Worm (Caenorhabditis elegans) whole organism, young adult: ENCODE results near the gene best-22.

Experiments used
- B0336.3 ChIP-seq: fragments of 200-800 bp; sonication (Bioruptor generic); IDR thresholded peaks from 2 replicates; pipeline ENCODE4 v1.3.6; 2022; ENCODE audit warnings: missing genetic modification characterization, missing compliant biosample characterization
- C06A6.2 ChIP-seq: fragments of 200-800 bp; sonication (Bioruptor generic); conservative IDR thresholded peaks from 2 replicates; pipeline ENCODE4 v1.3.6; 2022; ENCODE audit warnings: missing genetic modification characterization, missing compliant biosample characterization
- D2030.7 ChIP-seq: fragments of 200-800 bp; sonication (Bioruptor generic); IDR thresholded peaks from 2 replicates; pipeline ENCODE4 v1.3.6; 2022; ENCODE audit warnings: missing genetic modification reagents, missing genetic modification characterization, missing compliant biosample characterization
- F37B4.10 ChIP-seq: fragments of 200-800 bp; sonication (Bioruptor generic); IDR thresholded peaks from 2 replicates; pipeline ENCODE4 v1.3.6; 2022; ENCODE audit warnings: missing genetic modification characterization, missing compliant biosample characterization
- F55B11.4 ChIP-seq: sonication (generic microtip); optimal IDR thresholded peaks from 2 replicates; lab custom pipeline; 2016; ENCODE audit warnings: missing compliant biosample characterization, missing genetic modification characterization, borderline replicate concordance; ENCODE audit not compliant: insufficient read depth
- F57A8.1 ChIP-seq: fragments of 200-800 bp; sonication (Bioruptor generic); optimal IDR thresholded peaks from 2 replicates; lab custom pipeline; 2018; ENCODE audit warnings: mild to moderate bottlenecking, missing genetic modification characterization, moderate library complexity, missing compliant biosample characterization
- F57C9.4 ChIP-seq: sonication (generic microtip); optimal IDR thresholded peaks from 2 replicates; lab custom pipeline; 2017; ENCODE audit warnings: mild to moderate bottlenecking, missing genetic modification characterization, missing compliant biosample characterization
- K12H6.12 ChIP-seq: fragments of 200-800 bp; sonication (Bioruptor generic); optimal IDR thresholded peaks from 2 replicates; lab custom pipeline; 2018; ENCODE audit warnings: mild to moderate bottlenecking, missing genetic modification characterization, missing compliant biosample characterization
- T07F8.4 ChIP-seq: sonication (generic microtip); optimal IDR thresholded peaks from 2 replicates; lab custom pipeline; 2016; ENCODE audit warnings: mild to moderate bottlenecking, missing genetic modification characterization, moderate library complexity, missing compliant biosample characterization
- T26A5.8 ChIP-seq: sonication (generic microtip); optimal IDR thresholded peaks from 2 replicates; lab custom pipeline; 2016; ENCODE audit warnings: missing genetic modification characterization, missing compliant biosample characterization
- Y95B8A.8 ChIP-seq: fragments of 200-800 bp; sonication (Bioruptor generic); IDR thresholded peaks from 2 replicates; pipeline ENCODE4 v1.3.6; 2022; ENCODE audit warnings: missing genetic modification reagents, missing genetic modification characterization, missing compliant biosample characterization
- ZK185.1 ChIP-seq: sonication (generic microtip); optimal IDR thresholded peaks from 2 replicates; lab custom pipeline; 2016; ENCODE audit warnings: mild to moderate bottlenecking, missing genetic modification characterization, missing compliant biosample characterization; ENCODE audit not compliant: poor library complexity, severe bottlenecking
- akir-1 ChIP-seq: fragments of 200-800 bp; sonication (Bioruptor generic); optimal IDR thresholded peaks from 2 replicates; lab custom pipeline; 2018; ENCODE audit warnings: mild to moderate bottlenecking, missing genetic modification characterization, moderate library complexity, missing compliant biosample characterization
- atf-7 ChIP-seq: sonication (generic microtip); optimal IDR thresholded peaks from 2 replicates; lab custom pipeline; 2017; ENCODE audit warnings: mild to moderate bottlenecking, missing genetic modification characterization, missing compliant biosample characterization
- athp-1 ChIP-seq: sonication (generic microtip); optimal IDR thresholded peaks from 2 replicates; lab custom pipeline; 2017; ENCODE audit warnings: mild to moderate bottlenecking, missing genetic modification characterization, missing compliant biosample characterization
- attf-3 ChIP-seq: fragments of 200-800 bp; sonication (Bioruptor generic); conservative IDR thresholded peaks from 2 replicates; pipeline ENCODE4 v1.3.6; 2022; ENCODE audit warnings: missing genetic modification reagents, missing genetic modification characterization, missing compliant biosample characterization
- attf-5 ChIP-seq: fragments of 200-800 bp; sonication (Bioruptor generic); optimal IDR thresholded peaks from 2 replicates; lab custom pipeline; 2018; ENCODE audit warnings: mild to moderate bottlenecking, missing genetic modification characterization, missing compliant biosample characterization
- cebp-1 ChIP-seq, 2 experiments: fragments of 200-800 bp in 1 of 2; sonication (Bioruptor generic) in 1 of 2; sonication (generic microtip) in 1 of 2; IDR thresholded peaks in 1 of 2; optimal IDR thresholded peaks in 1 of 2; 2 replicates each; pipeline versions ENCODE4 v1.3.6 to Lab custom; 2017 to 2022; ENCODE audit warnings: missing compliant biosample characterization in 2 of 2, missing genetic modification characterization in 2 of 2, mild to moderate bottlenecking in 1 of 2, missing genetic modification reagents in 1 of 2, moderate library complexity in 1 of 2
- chd-7 ChIP-seq: sonication (generic microtip); optimal IDR thresholded peaks from 2 replicates; lab custom pipeline; 2016; ENCODE audit warnings: mild to moderate bottlenecking, missing genetic modification characterization, moderate library complexity, missing compliant biosample characterization
- die-1 ChIP-seq: sonication (generic microtip); optimal IDR thresholded peaks from 2 replicates; lab custom pipeline; 2016; ENCODE audit warnings: missing genotype, mild to moderate bottlenecking, missing genetic modification characterization, missing compliant biosample characterization
- dox-1 ChIP-seq: fragments of 200-800 bp; sonication (Bioruptor generic); IDR thresholded peaks from 2 replicates; pipeline ENCODE4 v1.3.6; 2022; ENCODE audit warnings: missing genetic modification reagents, missing genetic modification characterization, missing compliant biosample characterization
- dpl-1 ChIP-seq: fragments of 150-350 bp; optimal IDR thresholded peaks from 2 replicates; lab custom pipeline; 2014; ENCODE audit warnings: missing biosample characterization, missing genetic modification reagents, missing genetic modification characterization
- egl-18 ChIP-seq: fragments of 200-800 bp; sonication (Bioruptor generic); IDR thresholded peaks from 2 replicates; pipeline ENCODE4 v1.3.6; 2022; ENCODE audit warnings: missing genetic modification reagents, missing genetic modification characterization, missing compliant biosample characterization
- egl-44 ChIP-seq: fragments of 200-800 bp; sonication (Bioruptor generic); IDR thresholded peaks from 2 replicates; pipeline ENCODE4 v1.3.6; 2022; ENCODE audit warnings: missing genetic modification reagents, missing genetic modification characterization, missing compliant biosample characterization
- gei-17 ChIP-seq: fragments of 200-800 bp; sonication (Bioruptor generic); optimal IDR thresholded peaks from 2 replicates; lab custom pipeline; 2018; ENCODE audit warnings: mild to moderate bottlenecking, missing genetic modification characterization, missing compliant biosample characterization
- hmg-20 ChIP-seq: fragments of 200-800 bp; sonication (Bioruptor generic); IDR thresholded peaks from 2 replicates; pipeline ENCODE4 v1.3.6; 2022; ENCODE audit warnings: missing genetic modification reagents, missing genetic modification characterization, missing compliant biosample characterization
- lag-1 ChIP-seq: fragments of 200-800 bp; sonication (Bioruptor generic); IDR thresholded peaks from 2 replicates; pipeline ENCODE4 v1.3.6; 2022; ENCODE audit warnings: missing genetic modification reagents, missing genetic modification characterization, missing compliant biosample characterization
- let-526 ChIP-seq: fragments of 200-800 bp; sonication (Bioruptor generic); IDR thresholded peaks from 2 replicates; pipeline ENCODE4 v1.3.6; 2022; ENCODE audit warnings: missing genetic modification reagents, missing genetic modification characterization, missing compliant biosample characterization
- madf-10 ChIP-seq: sonication (generic microtip); optimal IDR thresholded peaks from 2 replicates; lab custom pipeline; 2016; ENCODE audit warnings: mild to moderate bottlenecking, missing genetic modification characterization, missing compliant biosample characterization
- madf-3 ChIP-seq: fragments of 200-800 bp; sonication (Bioruptor generic); IDR thresholded peaks from 2 replicates; pipeline ENCODE4 v1.3.6; 2022; ENCODE audit warnings: missing genetic modification reagents, missing genetic modification characterization, missing compliant biosample characterization
- mxl-1 ChIP-seq: sonication (generic microtip); optimal IDR thresholded peaks from 2 replicates; lab custom pipeline; 2016; ENCODE audit warnings: missing genetic modification characterization, missing compliant biosample characterization
- nfyb-1 ChIP-seq: fragments of 200-800 bp; sonication (Bioruptor generic); IDR thresholded peaks from 2 replicates; pipeline ENCODE4 v1.3.6; 2022; ENCODE audit warnings: missing genetic modification reagents, missing genetic modification characterization, missing compliant biosample characterization
- nhr-80 ChIP-seq: sonication (generic microtip); optimal IDR thresholded peaks from 2 replicates; lab custom pipeline; 2016; ENCODE audit warnings: missing genetic modification characterization, missing compliant biosample characterization
- rec-8 ChIP-seq, 2 experiments: sonication (generic microtip); optimal IDR thresholded peaks; 2 replicates each; lab custom pipeline; 2016; ENCODE audit warnings: mild to moderate bottlenecking in 2 of 2, missing genetic modification characterization in 2 of 2, missing genetic modification reagents in 2 of 2, missing genotype in 2 of 2, missing biosample characterization in 1 of 2, missing compliant biosample characterization in 1 of 2, moderate library complexity in 1 of 2
- sea-2 ChIP-seq: fragments of 200-800 bp; sonication (Bioruptor generic); IDR thresholded peaks from 2 replicates; pipeline ENCODE4 v1.3.6; 2022; ENCODE audit warnings: missing genetic modification characterization, missing compliant biosample characterization
- snpc-1.1 ChIP-seq: sonication (generic microtip); optimal IDR thresholded peaks from 2 replicates; lab custom pipeline; 2017; ENCODE audit warnings: missing genetic modification characterization, mild to moderate bottlenecking, missing compliant biosample characterization, antibody characterized with exemption, moderate library complexity, missing genotype, missing genetic modification reagents; ENCODE audit not compliant: insufficient read depth
- unc-130 ChIP-seq: sonication (generic microtip); optimal IDR thresholded peaks from 2 replicates; lab custom pipeline; 2016; ENCODE audit warnings: missing genetic modification reagents, missing genetic modification characterization, missing compliant biosample characterization
- ztf-22 ChIP-seq: fragments of 200-800 bp; sonication (Bioruptor generic); optimal IDR thresholded peaks from 2 replicates; lab custom pipeline; 2018; ENCODE audit warnings: mild to moderate bottlenecking, missing genetic modification characterization, moderate library complexity, missing compliant biosample characterization

Gene best-22

ce11 chrIV:12376021-12376420, 26.3 kb downstream of the best-22 start, which contains the start of gene atz-1:
Gene atz-1 (minus strand): TSS chrIV:12376121.
- TF ChIP-seq dpl-1 (GFP tag; lab: Kevin White, UChicago) (no peak), egl-18 (GFP tag; lab: Robert Waterston, UW) (no peak), F55B11.4 (tag; lab: Kevin White, UChicago) (no peak), rec-8 (tag; optimal IDR thresholded peaks at IDR 0.05; lab: Kevin White, UChicago) (no peak), D2030.7 (GFP tag; lab: Robert Waterston, UW) (no peak), Y95B8A.8 (GFP tag; lab: Robert Waterston, UW) (no peak)

ce11 chrIV:12378919-12379318, 29.2 kb downstream of the best-22 start:
- no peak for TF ChIP-seq akir-1 (GFP tag; lab: Kevin White, UChicago)
- peak; percentile 67 for TF ChIP-seq nhr-80 (tag; lab: Kevin White, UChicago)

- TF ChIP-seq athp-1 (tag; lab: Kevin White, UChicago) (no peak), attf-5 (GFP tag; lab: Kevin White, UChicago) (no peak), egl-44 (no peak), chd-7 (tag; lab: Kevin White, UChicago) (no peak), F55B11.4 (tag; lab: Kevin White, UChicago) (no peak), dpl-1 (GFP tag; lab: Kevin White, UChicago) (no peak), K12H6.12 (tag; lab: Kevin White, UChicago) (no peak), madf-10 (tag; lab: Kevin White, UChicago) (no peak), sea-2 (GFP tag; lab: Robert Waterston, UW) (no peak), T07F8.4 (tag; lab: Kevin White, UChicago) (no peak), F37B4.10 (GFP tag; lab: Robert Waterston, UW) (no peak)
Observed at ce11 chrIV:12379784-12380183, 30.0 kb downstream of the best-22 start, which contains the start of gene thn-1. Gene thn-1 (plus strand): TSS chrIV:12380084.

DNA sequence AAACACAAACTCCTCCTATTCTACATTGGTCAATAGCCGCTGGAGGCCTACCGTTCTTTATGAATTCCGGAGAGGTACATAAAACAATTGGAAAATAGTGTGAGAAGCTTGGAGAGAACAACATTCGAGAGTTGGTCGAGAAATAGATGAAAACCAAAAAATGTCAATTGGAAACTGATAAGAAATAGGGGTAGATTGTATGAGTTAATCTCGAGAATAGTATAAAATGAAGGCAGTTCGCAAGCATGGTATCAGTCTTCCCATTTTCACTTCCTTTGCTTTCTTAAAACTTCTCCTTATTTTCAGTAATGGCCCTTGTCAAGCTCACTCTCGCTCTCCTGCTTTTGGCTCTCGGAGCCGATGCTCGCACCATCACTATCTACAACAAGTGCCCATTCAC, 33.1 kb downstream of the best-22 start, which contains the start of gene thn-2:
Gene thn-2, plus strand, starts transcription at position 307 of the 400 bp plus-strand sequence.
- TF ChIP-seq madf-3 (GFP tag; lab: Robert Waterston, UW) (no peak), dox-1 (peak; percentile 25; the same call in 1 of the 2 replicates), nhr-80 (tag; lab: Kevin White, UChicago) (peak; percentile 71), attf-3 (GFP tag; lab: Robert Waterston, UW) (no peak)

- TF ChIP-seq nfyb-1 (GFP tag; lab: Robert Waterston, UW) = no peak
- TF ChIP-seq C06A6.2 (GFP tag; lab: Robert Waterston, UW) = no peak
- TF ChIP-seq egl-18 (GFP tag; lab: Robert Waterston, UW) = no peak
- no peak for TF ChIP-seq die-1 (tag; lab: Kevin White, UChicago)
- TF ChIP-seq ZK185.1 (tag; lab: Kevin White, UChicago) = no peak
- no peak for TF ChIP-seq mxl-1 (tag; lab: Kevin White, UChicago)
- no peak for TF ChIP-seq ztf-22 (GFP tag; lab: Kevin White, UChicago)
- TF ChIP-seq hmg-20 (GFP tag; lab: Robert Waterston, UW) = no peak
- TF ChIP-seq lag-1 = no peak
- no peak for TF ChIP-seq atf-7 (tag; lab: Kevin White, UChicago)
- no peak for TF ChIP-seq F57C9.4 (tag; lab: Kevin White, UChicago)
- TF ChIP-seq snpc-1.1 = no peak
- TF ChIP-seq gei-17 (GFP tag; lab: Kevin White, UChicago) = no peak
- no peak for TF ChIP-seq B0336.3
- no peak for TF ChIP-seq cebp-1 (GFP tag; IDR thresholded peaks at IDR 0.05; lab: Robert Waterston, UW)
- no peak for TF ChIP-seq cebp-1 (tag; optimal IDR thresholded peaks at IDR 0.05; lab: Kevin White, UChicago)
- TF ChIP-seq unc-130 (GFP tag; lab: Kevin White, UChicago) = no peak
- no peak for TF ChIP-seq let-526 (GFP tag; lab: Robert Waterston, UW)
- TF ChIP-seq F57A8.1 (GFP tag; lab: Kevin White, UChicago) = no peak
- TF ChIP-seq T26A5.8 (tag; lab: Kevin White, UChicago) = no peak
- TF ChIP-seq, all 124 proteins: peak for 0
Observed at ce11 chrIV:12385061-12385460, 35.3 kb downstream of the best-22 start, which contains the start of gene F28D1.6. Gene F28D1.6 (minus strand): TSS chrIV:12385161.
